Fruit fly (Drosophila melanogaster) whole organism, prepupa: Measurements from ENCODE around the gene rho.
A peak's percentile ranks its signal among the peaks of the same experiment; 100 is the strongest.

Experiments used
- CG11902 ChIP-seq: fragments of 200-800 bp; sonication (Bioruptor generic); optimal IDR thresholded peaks from 3 replicates; lab custom pipeline; 2016; ENCODE audit warnings: missing biosample characterization, missing genetic modification characterization
- CG16779 ChIP-seq: fragments of 200-800 bp; sonication (Bioruptor generic); optimal IDR thresholded peaks from 3 replicates; lab custom pipeline; 2017; ENCODE audit warnings: missing biosample characterization, mild to moderate bottlenecking, missing genetic modification characterization
- CG3032 ChIP-seq: fragments of 200-800 bp; optimal IDR thresholded peaks from 2 replicates; lab custom pipeline; 2019; ENCODE audit warnings: missing biosample characterization, mild to moderate bottlenecking, missing genetic modification characterization, moderate library complexity
- CG31627 ChIP-seq: fragments of 200-800 bp; sonication (Bioruptor generic); optimal IDR thresholded peaks from 3 replicates; lab custom pipeline; 2016; ENCODE audit warnings: missing biosample characterization, missing genetic modification characterization
- CG34406 ChIP-seq: fragments of 200-800 bp; sonication (Bioruptor generic); optimal IDR thresholded peaks from 3 replicates; lab custom pipeline; 2016; ENCODE audit warnings: missing biosample characterization, missing genetic modification characterization
- CG4318 ChIP-seq: fragments of 200-800 bp; sonication (Bioruptor generic); optimal IDR thresholded peaks from 3 replicates; lab custom pipeline; 2017; ENCODE audit warnings: missing biosample characterization, mild to moderate bottlenecking, missing genetic modification characterization
- CG6163 ChIP-seq: fragments of 200-800 bp; sonication (Bioruptor generic); IDR thresholded peaks from 3 replicates; pipeline ENCODE4 v1.3.6; 2022; ENCODE audit warnings: missing biosample characterization, missing genetic modification characterization
- CG6276 ChIP-seq: fragments of 200-800 bp; sonication (Bioruptor generic); optimal IDR thresholded peaks from 2 replicates; lab custom pipeline; 2017; ENCODE audit warnings: missing biosample characterization, mild to moderate bottlenecking, missing genetic modification characterization
- CG6808 ChIP-seq: fragments of 200-800 bp; sonication (Bioruptor generic); optimal IDR thresholded peaks from 3 replicates; lab custom pipeline; 2017; ENCODE audit warnings: missing biosample characterization, missing genetic modification characterization, mild to moderate bottlenecking, moderate library complexity, missing genetic modification reagents
- CG6854 ChIP-seq: fragments of 200-800 bp; sonication (Bioruptor generic); optimal IDR thresholded peaks from 2 replicates; lab custom pipeline; 2017; ENCODE audit warnings: missing biosample characterization, mild to moderate bottlenecking, missing genetic modification characterization
- CG7368 ChIP-seq: fragments of 200-800 bp; sonication (Bioruptor generic); optimal IDR thresholded peaks from 3 replicates; lab custom pipeline; 2016; ENCODE audit warnings: missing biosample characterization, missing genetic modification characterization
- CG8319 ChIP-seq: fragments of 200-800 bp; sonication (Bioruptor generic); optimal IDR thresholded peaks from 3 replicates; lab custom pipeline; 2016; ENCODE audit warnings: missing biosample characterization, missing genetic modification characterization
- CG9139 ChIP-seq: fragments of 200-800 bp; sonication (Bioruptor generic); optimal IDR thresholded peaks from 3 replicates; lab custom pipeline; 2017; ENCODE audit warnings: missing biosample characterization, mild to moderate bottlenecking, missing genetic modification characterization
- Eip78C ChIP-seq: fragments of 200-800 bp; sonication (Bioruptor generic); peaks from one replicate; lab custom pipeline; 2016; ENCODE audit warnings: missing biosample characterization, missing genetic modification characterization
- Eip93F ChIP-seq: fragments of 200-800 bp; sonication (Bioruptor generic); optimal IDR thresholded peaks from 2 replicates; lab custom pipeline; 2016; ENCODE audit warnings: missing biosample characterization, mild to moderate bottlenecking, missing genetic modification characterization
- Hr38 ChIP-seq: sonication (Bioruptor generic); optimal IDR thresholded peaks from 2 replicates; lab custom pipeline; 2016; ENCODE audit warnings: missing biosample characterization, missing genetic modification characterization
- Hr39 ChIP-seq: fragments of 200-800 bp; sonication (Bioruptor generic); optimal IDR thresholded peaks from 2 replicates; lab custom pipeline; 2016; ENCODE audit warnings: missing biosample characterization, missing genetic modification characterization
- Lpt ChIP-seq: fragments of 200-800 bp; sonication (Bioruptor generic); optimal IDR thresholded peaks from 3 replicates; lab custom pipeline; 2016; ENCODE audit warnings: missing biosample characterization, missing genetic modification characterization
- Met ChIP-seq: fragments of 200-800 bp; sonication (Bioruptor generic); optimal IDR thresholded peaks from 3 replicates; lab custom pipeline; 2016; ENCODE audit warnings: missing biosample characterization, missing genetic modification characterization
- OdsH ChIP-seq: fragments of 200-800 bp; sonication (Bioruptor generic); optimal IDR thresholded peaks from 3 replicates; lab custom pipeline; 2016; ENCODE audit warnings: missing biosample characterization, missing genetic modification characterization
- Sox102F ChIP-seq: fragments of 200-800 bp; sonication (Bioruptor generic); optimal IDR thresholded peaks from 2 replicates; lab custom pipeline; 2016; ENCODE audit warnings: missing biosample characterization, mild to moderate bottlenecking, missing genetic modification characterization
- Sox14 ChIP-seq: fragments of 200-800 bp; sonication (Bioruptor generic); optimal IDR thresholded peaks from 3 replicates; lab custom pipeline; 2016; ENCODE audit warnings: missing biosample characterization, missing genetic modification characterization
- Sox15 ChIP-seq: fragments of 200-800 bp; sonication (Bioruptor generic); optimal IDR thresholded peaks from 3 replicates; lab custom pipeline; 2016; ENCODE audit warnings: missing biosample characterization, missing genetic modification characterization
- achi ChIP-seq: fragments of 200-800 bp; sonication (Bioruptor generic); optimal IDR thresholded peaks from 3 replicates; lab custom pipeline; 2016; ENCODE audit warnings: missing biosample characterization, missing genetic modification characterization
- acj6 ChIP-seq: fragments of 200-800 bp; sonication (Bioruptor generic); optimal IDR thresholded peaks from 3 replicates; lab custom pipeline; 2016; ENCODE audit warnings: missing biosample characterization, missing genetic modification characterization
- dac ChIP-seq: fragments of 200-800 bp; sonication (Bioruptor generic); optimal IDR thresholded peaks from 2 replicates; lab custom pipeline; 2017; ENCODE audit warnings: missing biosample characterization, mild to moderate bottlenecking, missing genetic modification characterization
- dsx ChIP-seq: fragments of 200-800 bp; optimal IDR thresholded peaks from 3 replicates; lab custom pipeline; 2019; ENCODE audit warnings: missing biosample characterization, mild to moderate bottlenecking, missing genetic modification characterization, moderate library complexity; ENCODE audit not compliant: poor library complexity, severe bottlenecking
- esn ChIP-seq: fragments of 200-800 bp; sonication (Bioruptor generic); optimal IDR thresholded peaks from 2 replicates; lab custom pipeline; 2016; ENCODE audit warnings: missing biosample characterization, mild to moderate bottlenecking, missing genetic modification characterization, moderate library complexity
- fd85E ChIP-seq: fragments of 200-800 bp; sonication (Bioruptor generic); optimal IDR thresholded peaks from 3 replicates; lab custom pipeline; 2016; ENCODE audit warnings: missing biosample characterization, missing genetic modification characterization
- fkh ChIP-seq: fragments of 200-800 bp; sonication (Bioruptor generic); optimal IDR thresholded peaks from 3 replicates; lab custom pipeline; 2017; ENCODE audit warnings: missing biosample characterization, mild to moderate bottlenecking, missing genetic modification characterization, moderate library complexity
- lz ChIP-seq: fragments of 200-800 bp; sonication (Bioruptor generic); optimal IDR thresholded peaks from 3 replicates; lab custom pipeline; 2016; ENCODE audit warnings: missing biosample characterization, missing genetic modification characterization
- net ChIP-seq: fragments of 200-800 bp; sonication (Bioruptor generic); optimal IDR thresholded peaks from 3 replicates; lab custom pipeline; 2016; ENCODE audit warnings: missing biosample characterization, missing genetic modification characterization
- salr ChIP-seq, 2 experiments: fragments of 200-800 bp; sonication (Bioruptor generic); optimal IDR thresholded peaks; 3 replicates each; lab custom pipeline; 2016 to 2018; ENCODE audit warnings: missing biosample characterization in 2 of 2, missing genetic modification characterization in 2 of 2, mild to moderate bottlenecking in 1 of 2
- spab ChIP-seq: fragments of 200-800 bp; sonication (Bioruptor generic); optimal IDR thresholded peaks from 2 replicates; lab custom pipeline; 2017; ENCODE audit warnings: missing biosample characterization, mild to moderate bottlenecking, missing genetic modification characterization, missing genetic modification reagents
- ss ChIP-seq, 2 experiments: fragments of 200-800 bp; sonication (Bioruptor generic); optimal IDR thresholded peaks; 2 replicates in 1 of 2; 3 replicates in 1 of 2; lab custom pipeline; 2017 to 2018; ENCODE audit warnings: mild to moderate bottlenecking in 2 of 2, missing biosample characterization in 2 of 2, missing genetic modification characterization in 2 of 2, moderate library complexity in 1 of 2
- svp ChIP-seq: fragments of 200-800 bp; sonication (Bioruptor generic); peaks from one replicate; lab custom pipeline; 2016; ENCODE audit warnings: missing biosample characterization, missing genetic modification characterization
- topi ChIP-seq: fragments of 200-800 bp; sonication (Bioruptor generic); optimal IDR thresholded peaks from 3 replicates; lab custom pipeline; 2016; ENCODE audit warnings: missing biosample characterization, missing genetic modification characterization
- vri ChIP-seq: fragments of 200-800 bp; sonication (Bioruptor generic); optimal IDR thresholded peaks from 3 replicates; lab custom pipeline; 2016; ENCODE audit warnings: missing biosample characterization, mild to moderate bottlenecking, missing genetic modification characterization

rho gene

dm6 chr3L:1414032-1414431, 49.6 kb upstream of the rho start (continued):
- TF ChIP-seq Hr39 (GFP tag; lab: Kevin White, UChicago) (peak; percentile 22), Sox15 (no peak), topi (GFP tag; lab: Kevin White, UChicago) (no peak), CG7368 (no peak), fkh (GFP tag; lab: Kevin White, UChicago) (no peak), Sox14 (GFP tag; lab: Kevin White, UChicago) (peak; percentile 52), achi (GFP tag; lab: Kevin White, UChicago) (no peak), CG8319 (GFP tag; lab: Kevin White, UChicago) (peak; percentile 12), CG6854 (no peak), Eip93F (GFP tag; lab: Kevin White, UChicago) (no peak), Hr38 (GFP tag; lab: Kevin White, UChicago) (no peak), CG31627 (peak; percentile 32), CG34406 (GFP tag; lab: Kevin White, UChicago) (peak; percentile 53), CG9139 (GFP tag; lab: Kevin White, UChicago) (no peak), dsx (peak; percentile 61), spab (GFP tag; lab: Kevin White, UChicago) (no peak), lz (GFP tag; lab: Kevin White, UChicago) (peak; percentile 38), fd85E (GFP tag; lab: Kevin White, UChicago) (no peak), Sox102F (GFP tag; lab: Kevin White, UChicago) (peak; percentile 40), ss (GFP tag; optimal IDR thresholded peaks at IDR 0.05; lab: Kevin White, UChicago) (peak; percentile 37 to 40), Lpt (no peak), CG6163 (peak; percentile 77; the same call in 2 of the 3 replicates), net (peak; percentile 61), esn (GFP tag; lab: Kevin White, UChicago) (peak; percentile 42)

- TF ChIP-seq CG16779 (tag; lab: Kevin White, UChicago) (no peak), CG6276 (no peak), spab (GFP tag; lab: Kevin White, UChicago) (no peak), CG4318 (GFP tag; lab: Kevin White, UChicago) (no peak), CG11902 (no peak), fd85E (GFP tag; lab: Kevin White, UChicago) (no peak), CG3032 (tag; lab: Kevin White, UChicago) (no peak), CG8319 (GFP tag; lab: Kevin White, UChicago) (no peak)
Observed at dm6 chr3L:1415931-1416330, 47.7 kb upstream of the rho start, which contains the start of gene FucTD. Gene FucTD, plus strand, starts transcription at chr3L:1416231.

- peak; percentile 13 for TF ChIP-seq Met (GFP tag; lab: Kevin White, UChicago)
- no peak for TF ChIP-seq Lpt
- TF ChIP-seq Eip78C (GFP tag; lab: Kevin White, UChicago), result peak; percentile 49
- no peak for TF ChIP-seq dac (GFP tag; lab: Kevin White, UChicago)
- TF ChIP-seq salr (GFP tag; optimal IDR thresholded peaks at IDR 0.05; lab: Kevin White, UChicago), result no peak
- TF ChIP-seq CG6163, result no peak
- no peak for TF ChIP-seq OdsH (GFP tag; lab: Kevin White, UChicago)
- no peak for TF ChIP-seq CG6808 (GFP tag; lab: Kevin White, UChicago)
- no peak for TF ChIP-seq CG3032 (tag; lab: Kevin White, UChicago)
- TF ChIP-seq net, result no peak
- TF ChIP-seq CG16779 (tag; lab: Kevin White, UChicago), result no peak
- no peak for TF ChIP-seq acj6
- TF ChIP-seq CG11902, result no peak
- TF ChIP-seq spab (GFP tag; lab: Kevin White, UChicago), result no peak
- TF ChIP-seq Hr39 (GFP tag; lab: Kevin White, UChicago), result peak; percentile 4
- no peak for TF ChIP-seq Eip93F (GFP tag; lab: Kevin White, UChicago)
- TF ChIP-seq svp (GFP tag; lab: Kevin White, UChicago), result peak; percentile 64
- no peak for TF ChIP-seq vri
Observed at dm6 chr3L:1417898-1418297, 45.7 kb upstream of the rho start.
